Worm (Caenorhabditis elegans) whole organism, young adult: Measurements from ENCODE around the gene F11E6.9.

Experiments used
- B0035.1 ChIP-seq: sonication (generic microtip); optimal IDR thresholded peaks from 2 replicates; lab custom pipeline; 2016; ENCODE audit warnings: missing genetic modification characterization, mild to moderate bottlenecking, missing compliant biosample characterization, missing genotype, missing genetic modification reagents
- B0261.1 ChIP-seq: sonication (generic microtip); optimal IDR thresholded peaks from 2 replicates; lab custom pipeline; 2016; ENCODE audit warnings: mild to moderate bottlenecking, missing genetic modification characterization, moderate library complexity, missing compliant biosample characterization
- D2030.7 ChIP-seq: fragments of 200-800 bp; sonication (Bioruptor generic); IDR thresholded peaks from 2 replicates; pipeline ENCODE4 v1.3.6; 2022; ENCODE audit warnings: missing genetic modification reagents, missing genetic modification characterization, missing compliant biosample characterization
- F22D6.2 ChIP-seq: sonication (generic microtip); optimal IDR thresholded peaks from 2 replicates; lab custom pipeline; 2016; ENCODE audit warnings: mild to moderate bottlenecking, missing genetic modification characterization, missing compliant biosample characterization
- F23B12.7 ChIP-seq: sonication (generic microtip); optimal IDR thresholded peaks from 2 replicates; lab custom pipeline; 2017; ENCODE audit warnings: missing genetic modification characterization, mild to moderate bottlenecking, missing compliant biosample characterization, antibody characterized with exemption, moderate library complexity; ENCODE audit not compliant: insufficient read depth
- F39B2.1 ChIP-seq: fragments of 200-800 bp; sonication (Bioruptor generic); IDR thresholded peaks from 2 replicates; pipeline ENCODE4 v1.3.6; 2022; ENCODE audit warnings: missing genetic modification reagents, missing genetic modification characterization, missing compliant biosample characterization
- Y53G8AR.9 ChIP-seq: fragments of 200-800 bp; sonication (Bioruptor generic); conservative IDR thresholded peaks from 2 replicates; pipeline ENCODE4 v1.3.6; 2022; ENCODE audit warnings: missing genetic modification reagents, missing genetic modification characterization, missing compliant biosample characterization
- ZK185.1 ChIP-seq: sonication (generic microtip); optimal IDR thresholded peaks from 2 replicates; lab custom pipeline; 2016; ENCODE audit warnings: mild to moderate bottlenecking, missing genetic modification characterization, missing compliant biosample characterization; ENCODE audit not compliant: poor library complexity, severe bottlenecking
- ama-1 ChIP-seq, 3 experiments: fragments of 150-350 bp in 1 of 3; sonication (generic microtip) in 2 of 3; optimal IDR thresholded peaks; 2 replicates each; lab custom pipeline; 2014 to 2018; ENCODE audit warnings: missing biosample characterization in 2 of 3, missing genetic modification characterization in 2 of 3, missing genetic modification reagents in 2 of 3
- athp-1 ChIP-seq: sonication (generic microtip); optimal IDR thresholded peaks from 2 replicates; lab custom pipeline; 2017; ENCODE audit warnings: mild to moderate bottlenecking, missing genetic modification characterization, missing compliant biosample characterization
- attf-6 ChIP-seq: fragments of 200-800 bp; sonication (Bioruptor generic); IDR thresholded peaks from 2 replicates; pipeline ENCODE4 v1.3.6; 2022; ENCODE audit warnings: missing genetic modification reagents, missing genetic modification characterization, missing compliant biosample characterization
- cebp-2 ChIP-seq: fragments of 200-800 bp; sonication (Bioruptor generic); IDR thresholded peaks from 2 replicates; pipeline ENCODE4 v1.3.6; 2022; ENCODE audit warnings: missing genetic modification characterization, missing compliant biosample characterization
- efl-1 ChIP-seq: fragments of 150-350 bp; optimal IDR thresholded peaks from 2 replicates; lab custom pipeline; 2014; ENCODE audit warnings: missing biosample characterization, missing genetic modification reagents, missing genetic modification characterization
- egl-44 ChIP-seq: fragments of 200-800 bp; sonication (Bioruptor generic); IDR thresholded peaks from 2 replicates; pipeline ENCODE4 v1.3.6; 2022; ENCODE audit warnings: missing genetic modification reagents, missing genetic modification characterization, missing compliant biosample characterization
- egrh-3 ChIP-seq: fragments of 200-800 bp; sonication (Bioruptor generic); IDR thresholded peaks from 2 replicates; pipeline ENCODE4 v1.3.6; 2022; ENCODE audit warnings: missing genetic modification reagents, missing genetic modification characterization, missing compliant biosample characterization
- ets-4 ChIP-seq: fragments of 200-800 bp; sonication (Bioruptor generic); optimal IDR thresholded peaks from 2 replicates; lab custom pipeline; 2018; ENCODE audit warnings: mild to moderate bottlenecking, missing genetic modification characterization, missing compliant biosample characterization
- gei-17 ChIP-seq: fragments of 200-800 bp; sonication (Bioruptor generic); optimal IDR thresholded peaks from 2 replicates; lab custom pipeline; 2018; ENCODE audit warnings: mild to moderate bottlenecking, missing genetic modification characterization, missing compliant biosample characterization
- hmg-1.2 ChIP-seq: fragments of 200-800 bp; sonication (Bioruptor generic); IDR thresholded peaks from 2 replicates; pipeline ENCODE4 v1.3.6; 2022; ENCODE audit warnings: missing genetic modification reagents, missing genetic modification characterization, missing compliant biosample characterization
- lag-1 ChIP-seq: fragments of 200-800 bp; sonication (Bioruptor generic); IDR thresholded peaks from 2 replicates; pipeline ENCODE4 v1.3.6; 2022; ENCODE audit warnings: missing genetic modification reagents, missing genetic modification characterization, missing compliant biosample characterization
- lin-40 ChIP-seq: sonication (generic microtip); optimal IDR thresholded peaks from 2 replicates; lab custom pipeline; 2016; ENCODE audit warnings: missing genetic modification characterization, mild to moderate bottlenecking, missing compliant biosample characterization, missing genotype, missing genetic modification reagents
- lin-54 ChIP-seq: fragments of 200-800 bp; sonication (Bioruptor generic); optimal IDR thresholded peaks from 2 replicates; lab custom pipeline; 2018; ENCODE audit warnings: mild to moderate bottlenecking, missing genetic modification characterization, missing compliant biosample characterization
- lir-1 ChIP-seq: fragments of 200-800 bp; sonication (Bioruptor generic); conservative IDR thresholded peaks from 2 replicates; pipeline ENCODE4 v1.3.6; 2022; ENCODE audit warnings: missing genetic modification reagents, missing genetic modification characterization, missing compliant biosample characterization
- madf-3 ChIP-seq: fragments of 200-800 bp; sonication (Bioruptor generic); IDR thresholded peaks from 2 replicates; pipeline ENCODE4 v1.3.6; 2022; ENCODE audit warnings: missing genetic modification reagents, missing genetic modification characterization, missing compliant biosample characterization
- madf-8 ChIP-seq: fragments of 200-800 bp; sonication (Bioruptor generic); conservative IDR thresholded peaks from 2 replicates; pipeline ENCODE4 v1.3.6; 2022; ENCODE audit warnings: missing genetic modification reagents, missing genetic modification characterization, missing compliant biosample characterization
- mcd-1 ChIP-seq: fragments of 200-800 bp; sonication (Bioruptor generic); IDR thresholded peaks from 2 replicates; pipeline ENCODE4 v1.3.6; 2022; ENCODE audit warnings: missing genetic modification reagents, missing genetic modification characterization, missing compliant biosample characterization
- nfya-1 ChIP-seq: sonication (generic microtip); optimal IDR thresholded peaks from 2 replicates; lab custom pipeline; 2017; ENCODE audit warnings: antibody characterized with exemption, missing compliant biosample characterization, missing genetic modification characterization, borderline replicate concordance; ENCODE audit not compliant: insufficient read depth
- nfyb-1 ChIP-seq: fragments of 200-800 bp; sonication (Bioruptor generic); IDR thresholded peaks from 2 replicates; pipeline ENCODE4 v1.3.6; 2022; ENCODE audit warnings: missing genetic modification reagents, missing genetic modification characterization, missing compliant biosample characterization
- nhr-80 ChIP-seq: sonication (generic microtip); optimal IDR thresholded peaks from 2 replicates; lab custom pipeline; 2016; ENCODE audit warnings: missing genetic modification characterization, missing compliant biosample characterization
- pbrm-1 ChIP-seq: fragments of 200-800 bp; sonication (Bioruptor generic); IDR thresholded peaks from 2 replicates; pipeline ENCODE4 v1.3.6; 2022; ENCODE audit warnings: missing genetic modification reagents, missing genetic modification characterization, missing compliant biosample characterization
- rec-8 ChIP-seq, 2 experiments: sonication (generic microtip); optimal IDR thresholded peaks; 2 replicates each; lab custom pipeline; 2016; ENCODE audit warnings: mild to moderate bottlenecking in 2 of 2, missing genetic modification characterization in 2 of 2, missing genetic modification reagents in 2 of 2, missing genotype in 2 of 2, missing biosample characterization in 1 of 2, missing compliant biosample characterization in 1 of 2, moderate library complexity in 1 of 2
- snpc-1.3 ChIP-seq: sonication (generic microtip); optimal IDR thresholded peaks from 2 replicates; lab custom pipeline; 2017; ENCODE audit warnings: missing genetic modification characterization, mild to moderate bottlenecking, missing compliant biosample characterization, antibody characterized with exemption, moderate library complexity, missing genotype, missing genetic modification reagents; ENCODE audit not compliant: insufficient read depth
- snpc-4 ChIP-seq, 5 experiments: fragments of 150-350 bp in 1 of 5; sonication (generic microtip) in 4 of 5; optimal IDR thresholded peaks; 2 replicates each; lab custom pipeline; 2014 to 2018; ENCODE audit warnings: missing genetic modification characterization in 5 of 5, missing biosample characterization in 3 of 5, antibody characterized with exemption in 2 of 5, mild to moderate bottlenecking in 2 of 5, missing compliant biosample characterization in 2 of 5, missing genotype in 2 of 5, moderate library complexity in 2 of 5, missing genetic modification reagents in 1 of 5
- somi-1 ChIP-seq: fragments of 200-800 bp; sonication (Bioruptor generic); optimal IDR thresholded peaks from 2 replicates; lab custom pipeline; 2018; ENCODE audit warnings: mild to moderate bottlenecking, missing genetic modification characterization, missing compliant biosample characterization
- ztf-18 ChIP-seq: sonication (generic microtip); optimal IDR thresholded peaks from 2 replicates; lab custom pipeline; 2016; ENCODE audit warnings: missing genotype, mild to moderate bottlenecking, missing genetic modification characterization, missing compliant biosample characterization

Gene F11E6.9

ce11 chrIV:17471870-17472459 lies 3.2 kb downstream of the F11E6.9 start, which contains the start of gene epic-1 (continued):
- TF ChIP-seq snpc-1.3 (tag; lab: Kevin White, UChicago) (no peak), mcd-1 (GFP tag; lab: Robert Waterston, UW) (no peak)

- no peak for TF ChIP-seq madf-3 (GFP tag; lab: Robert Waterston, UW)
- no peak for TF ChIP-seq F39B2.1 (GFP tag; lab: Robert Waterston, UW)
- no peak for TF ChIP-seq ets-4 (GFP tag; lab: Kevin White, UChicago)
- no peak for TF ChIP-seq rec-8 (tag; optimal IDR thresholded peaks at IDR 0.05; lab: Kevin White, UChicago)
- TF ChIP-seq lag-1 (GFP tag; lab: Robert Waterston, UW): no peak
- TF ChIP-seq snpc-1.3 (tag; lab: Kevin White, UChicago): no peak
- TF ChIP-seq D2030.7: no peak
- no peak for TF ChIP-seq hmg-1.2 (GFP tag; lab: Robert Waterston, UW)
- TF ChIP-seq ztf-18 (tag; lab: Kevin White, UChicago): no peak
- TF ChIP-seq somi-1 (GFP tag; lab: Kevin White, UChicago): no peak
- TF ChIP-seq lin-54 (GFP tag; lab: Kevin White, UChicago): no peak
- no peak for TF ChIP-seq madf-8 (GFP tag; lab: Robert Waterston, UW)
- TF ChIP-seq cebp-2 (GFP tag; lab: Robert Waterston, UW): no peak
- TF ChIP-seq ama-1 (optimal IDR thresholded peaks at IDR 0.05; lab: Kevin White, UChicago): peak; percentile 35
- no peak for TF ChIP-seq ama-1 (GFP tag; optimal IDR thresholded peaks at IDR 0.05; lab: Kevin White, UChicago)
- TF ChIP-seq nfya-1 (tag; lab: Kevin White, UChicago): no peak
- no peak for TF ChIP-seq pbrm-1
- peak; percentile 37; the same call in 1 of the 2 replicates for TF ChIP-seq nfyb-1
- TF ChIP-seq F23B12.7: no peak
- peak; percentile 0 for TF ChIP-seq ZK185.1 (tag; lab: Kevin White, UChicago)
- TF ChIP-seq athp-1: no peak
- TF ChIP-seq F22D6.2 (tag; lab: Kevin White, UChicago): no peak
- TF ChIP-seq B0035.1: peak; percentile 11
- TF ChIP-seq snpc-4 (GFP tag; optimal IDR thresholded peaks at IDR 0.05; lab: Kevin White, UChicago): no peak
- TF ChIP-seq snpc-4 (tag; optimal IDR thresholded peaks at IDR 0.05; lab: Kevin White, UChicago): no peak
- TF ChIP-seq egrh-3: no peak
- TF ChIP-seq nhr-80: no peak
- TF ChIP-seq B0261.1 (tag; lab: Kevin White, UChicago): no peak
- TF ChIP-seq attf-6 (GFP tag; lab: Robert Waterston, UW): no peak
- no peak for TF ChIP-seq lin-40 (tag; lab: Kevin White, UChicago)
- TF ChIP-seq efl-1: no peak
- TF ChIP-seq lir-1 (GFP tag; lab: Robert Waterston, UW): no peak
- no peak for TF ChIP-seq Y53G8AR.9 (GFP tag; lab: Robert Waterston, UW)
- no peak for TF ChIP-seq egl-44 (GFP tag; lab: Robert Waterston, UW)
- peak; percentile 7 for TF ChIP-seq gei-17 (GFP tag; lab: Kevin White, UChicago)
These were observed 5.0 kb downstream of the F11E6.9 start, which contains the start of gene F11E6.4 for ce11 chrIV:17470096-17470602. Gene F11E6.4, minus strand, starts transcription at chrIV:17470354.
